Worm (Caenorhabditis elegans) whole organism, L3 larva: ENCODE results near the gene pars-1.

Source experiments
- ceh-82 ChIP-seq: fragments of 150-350 bp; optimal IDR thresholded peaks from 2 replicates; lab custom pipeline; 2014; ENCODE audit warnings: missing biosample characterization, missing genetic modification characterization
- unc-62 ChIP-seq: fragments of 150-350 bp; sonication (generic microtip); optimal IDR thresholded peaks from 4 replicates; lab custom pipeline; 2014; ENCODE audit warnings: missing biosample characterization, missing genetic modification reagents, missing genetic modification characterization

DNA sequence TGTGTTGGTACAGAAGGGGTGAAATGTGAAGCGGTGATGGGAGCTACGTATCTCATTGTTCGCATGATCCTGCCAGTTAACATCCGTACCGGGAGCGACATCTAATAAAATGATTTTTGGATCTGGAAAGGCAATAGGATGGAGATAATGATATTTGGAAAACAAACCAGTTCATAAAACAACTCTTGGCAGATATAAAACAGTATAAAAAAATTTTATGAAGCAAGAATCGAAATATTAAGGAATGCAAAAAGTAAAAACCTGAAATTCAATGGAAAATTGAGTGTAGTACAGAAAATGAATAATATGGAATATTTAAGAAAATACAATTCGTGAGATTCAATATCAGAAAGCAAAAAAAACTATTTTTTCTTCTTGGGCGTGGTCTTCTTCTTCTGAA is 12.2 kb upstream of the pars-1 start, which contains the start of gene hsp-75:
- no peak for TF ChIP-seq ceh-82 (tag; lab: Kevin White, UChicago)
- no peak for TF ChIP-seq unc-62 (GFP tag; lab: Kevin White, UChicago)
